Worm (Caenorhabditis elegans) whole organism, mixed stage, embryonic: Measurements from ENCODE around the gene C34C12.7.

Experiments
- M03D4.4 ChIP-seq: sonication (generic microtip); optimal IDR thresholded peaks from 2 replicates; lab custom pipeline; 2017; ENCODE audit warnings: mild to moderate bottlenecking, missing genetic modification characterization, missing compliant biosample characterization
- bed-3 ChIP-seq: fragments of 200-800 bp; sonication (Bioruptor generic); optimal IDR thresholded peaks from 3 replicates; lab custom pipeline; 2018; ENCODE audit warnings: mild to moderate bottlenecking, missing genetic modification characterization, moderate library complexity, missing compliant biosample characterization
- ceh-39 ChIP-seq: fragments of 150-350 bp; optimal IDR thresholded peaks from 2 replicates; lab custom pipeline; 2014; ENCODE audit warnings: missing biosample characterization, missing genetic modification characterization
- ceh-43 ChIP-seq: fragments of 200-800 bp; sonication (Bioruptor generic); optimal IDR thresholded peaks from 2 replicates; lab custom pipeline; 2018; ENCODE audit warnings: mild to moderate bottlenecking, missing genetic modification characterization, moderate library complexity, missing compliant biosample characterization
- ceh-83 ChIP-seq: fragments of 200-800 bp; sonication (Bioruptor generic); optimal IDR thresholded peaks from 2 replicates; lab custom pipeline; 2018; ENCODE audit warnings: mild to moderate bottlenecking, missing genetic modification characterization, missing compliant biosample characterization
- ces-1 ChIP-seq: fragments of 150-350 bp; optimal IDR thresholded peaks from 2 replicates; lab custom pipeline; 2014; ENCODE audit warnings: missing biosample characterization, missing genetic modification reagents, missing genetic modification characterization
- cnd-1 ChIP-seq: fragments of 200-800 bp; sonication (Bioruptor generic); optimal IDR thresholded peaks from 2 replicates; lab custom pipeline; 2018; ENCODE audit warnings: mild to moderate bottlenecking, missing genetic modification characterization, missing compliant biosample characterization
- drap-1 ChIP-seq: fragments of 200-800 bp; sonication (Bioruptor generic); optimal IDR thresholded peaks from 3 replicates; lab custom pipeline; 2018; ENCODE audit warnings: mild to moderate bottlenecking, missing genetic modification characterization, missing compliant biosample characterization
- elt-1 ChIP-seq: sonication (generic microtip); optimal IDR thresholded peaks from 2 replicates; lab custom pipeline; 2017; ENCODE audit warnings: missing genetic modification characterization, mild to moderate bottlenecking, missing compliant biosample characterization, antibody characterized with exemption, moderate library complexity, borderline replicate concordance; ENCODE audit not compliant: insufficient read depth
- elt-3 ChIP-seq: fragments of 150-350 bp; optimal IDR thresholded peaks from 2 replicates; lab custom pipeline; 2014; ENCODE audit warnings: missing biosample characterization, missing genetic modification characterization
- flh-1 ChIP-seq: fragments of 200-800 bp; sonication (Bioruptor generic); optimal IDR thresholded peaks from 2 replicates; lab custom pipeline; 2018; ENCODE audit warnings: mild to moderate bottlenecking, missing genetic modification characterization, moderate library complexity, missing compliant biosample characterization
- ham-2 ChIP-seq: fragments of 200-800 bp; sonication (Bioruptor generic); optimal IDR thresholded peaks from 2 replicates; lab custom pipeline; 2018; ENCODE audit warnings: mild to moderate bottlenecking, missing genetic modification characterization, missing compliant biosample characterization
- hlh-1 ChIP-seq: fragments of 150-350 bp; optimal IDR thresholded peaks from 2 replicates; lab custom pipeline; 2014; ENCODE audit warnings: missing biosample characterization, missing genetic modification reagents, missing genetic modification characterization
- lin-13 ChIP-seq: fragments of 150-350 bp; optimal IDR thresholded peaks from 2 replicates; lab custom pipeline; 2014; ENCODE audit warnings: missing biosample characterization, missing genetic modification characterization
- lin-32 ChIP-seq: fragments of 200-800 bp; sonication (Bioruptor generic); optimal IDR thresholded peaks from 2 replicates; lab custom pipeline; 2018; ENCODE audit warnings: mild to moderate bottlenecking, missing genetic modification characterization, missing compliant biosample characterization
- mab-5 ChIP-seq: fragments of 150-350 bp; optimal IDR thresholded peaks from 2 replicates; lab custom pipeline; 2014; ENCODE audit warnings: missing biosample characterization, missing genetic modification characterization
- mep-1 ChIP-seq: fragments of 150-350 bp; optimal IDR thresholded peaks from 2 replicates; lab custom pipeline; 2017; ENCODE audit warnings: missing biosample characterization, missing genetic modification reagents, missing genetic modification characterization, inconsistent platforms
- mls-2 ChIP-seq: sonication (generic microtip); optimal IDR thresholded peaks from 2 replicates; lab custom pipeline; 2016; ENCODE audit warnings: mild to moderate bottlenecking, missing genetic modification characterization, moderate library complexity, missing compliant biosample characterization
- nhr-12 ChIP-seq: fragments of 150-350 bp; optimal IDR thresholded peaks from 2 replicates; lab custom pipeline; 2014; ENCODE audit warnings: missing biosample characterization, missing genetic modification characterization
- nhr-2 ChIP-seq: fragments of 150-350 bp; optimal IDR thresholded peaks from 2 replicates; lab custom pipeline; 2014; ENCODE audit warnings: missing biosample characterization, missing genetic modification characterization
- nhr-237 ChIP-seq: fragments of 150-350 bp; optimal IDR thresholded peaks from 2 replicates; lab custom pipeline; 2014; ENCODE audit warnings: missing biosample characterization, missing genetic modification characterization
- nhr-28 ChIP-seq: fragments of 150-350 bp; optimal IDR thresholded peaks from 2 replicates; lab custom pipeline; 2014; ENCODE audit warnings: missing biosample characterization, missing genetic modification characterization
- pha-4 ChIP-seq: fragments of 150-350 bp; optimal IDR thresholded peaks from 2 replicates; lab custom pipeline; 2018; ENCODE audit warnings: missing biosample characterization, missing genetic modification reagents, missing genetic modification characterization
- sem-2 ChIP-seq: fragments of 200-800 bp; sonication (Bioruptor generic); optimal IDR thresholded peaks from 2 replicates; lab custom pipeline; 2018; ENCODE audit warnings: mild to moderate bottlenecking, missing genetic modification characterization, missing compliant biosample characterization
- snpc-4 ChIP-seq: fragments of 150-350 bp; optimal IDR thresholded peaks from 2 replicates; lab custom pipeline; 2014; ENCODE audit warnings: missing biosample characterization, missing genetic modification characterization
- sptf-1 ChIP-seq: sonication (generic microtip); optimal IDR thresholded peaks from 2 replicates; lab custom pipeline; 2017; ENCODE audit warnings: mild to moderate bottlenecking, missing genetic modification characterization, moderate library complexity, missing compliant biosample characterization
- tbx-8 ChIP-seq: fragments of 200-800 bp; sonication (Bioruptor generic); optimal IDR thresholded peaks from 2 replicates; lab custom pipeline; 2018; ENCODE audit warnings: mild to moderate bottlenecking, missing genetic modification characterization, moderate library complexity, missing compliant biosample characterization
- unc-120 ChIP-seq: sonication (generic microtip); optimal IDR thresholded peaks from 2 replicates; lab custom pipeline; 2017; ENCODE audit warnings: missing genetic modification characterization, missing compliant biosample characterization; ENCODE audit not compliant: poor library complexity, severe bottlenecking
- unc-39 ChIP-seq: fragments of 150-350 bp; optimal IDR thresholded peaks from 2 replicates; lab custom pipeline; 2014; ENCODE audit warnings: missing biosample characterization, missing genetic modification characterization
- unc-62 ChIP-seq: fragments of 150-350 bp; optimal IDR thresholded peaks from 2 replicates; lab custom pipeline; 2014; ENCODE audit warnings: missing biosample characterization, missing genetic modification reagents, missing genetic modification characterization
- ztf-11 ChIP-seq: fragments of 150-350 bp; optimal IDR thresholded peaks from 2 replicates; lab custom pipeline; 2014; ENCODE audit warnings: missing biosample characterization, missing genetic modification characterization

Gene C34C12.7

DNA sequence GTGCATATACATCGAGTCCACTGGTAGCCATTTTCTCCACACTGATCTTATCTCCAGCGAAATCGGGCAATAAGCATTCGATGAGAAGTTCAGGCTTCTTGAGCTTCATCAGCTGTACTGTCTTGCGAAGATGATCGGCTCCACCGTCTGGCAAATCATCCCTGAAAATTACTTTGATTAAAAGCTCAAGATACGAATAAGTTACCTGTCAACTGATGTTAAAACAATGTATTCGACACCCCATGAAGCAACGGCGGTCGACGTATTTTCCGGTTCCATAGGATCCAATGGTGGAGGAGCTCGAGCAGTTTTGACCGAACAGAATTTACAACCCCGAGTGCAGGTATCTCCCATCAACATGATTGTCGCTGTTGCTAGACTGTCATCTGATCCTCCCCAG is 16.1 kb upstream of the C34C12.7 start:
- no peak for TF ChIP-seq lin-32 (GFP tag; lab: Kevin White, UChicago)
- TF ChIP-seq unc-62 (GFP tag; lab: Kevin White, UChicago) = no peak
- no peak for TF ChIP-seq hlh-1 (tag; lab: Kevin White, UChicago)
- TF ChIP-seq cnd-1 = no peak
- TF ChIP-seq unc-120 = no peak
- no peak for TF ChIP-seq elt-1 (tag; lab: Kevin White, UChicago)
- TF ChIP-seq pha-4 = no peak
- TF ChIP-seq mls-2 = no peak
- no peak for TF ChIP-seq snpc-4 (tag; lab: Kevin White, UChicago)
- no peak for TF ChIP-seq mep-1 (tag; lab: Kevin White, UChicago)
- TF ChIP-seq nhr-2 (tag; lab: Kevin White, UChicago) = no peak
- TF ChIP-seq unc-39 (tag; lab: Kevin White, UChicago) = no peak
- TF ChIP-seq ztf-11 = no peak
- no peak for TF ChIP-seq nhr-28 (tag; lab: Kevin White, UChicago)

DNA sequence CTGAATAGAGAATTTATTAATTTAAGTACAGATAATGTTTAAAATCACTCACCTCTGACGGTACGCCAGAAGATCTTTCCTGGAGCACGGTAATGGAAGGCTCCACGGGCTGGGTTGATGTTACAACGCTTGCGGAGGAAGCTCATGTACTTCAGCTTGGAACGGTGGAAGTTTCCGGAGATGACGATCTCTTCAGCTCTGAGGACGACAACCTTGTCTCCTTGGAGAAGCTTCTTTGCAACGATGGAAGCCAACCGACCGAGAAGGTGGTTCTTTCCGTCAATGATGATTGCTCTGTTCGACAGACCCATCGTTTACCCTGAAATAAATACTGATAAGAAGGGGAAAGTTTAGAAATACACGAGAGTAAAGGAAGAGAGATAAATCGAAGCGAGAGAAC is 15.1 kb upstream of the C34C12.7 start, which contains the start of gene rpl-16:
rpl-16 (minus strand) TSS at position 319 of the 400 bp plus-strand sequence.
- TF ChIP-seq mep-1 (tag; lab: Kevin White, UChicago) (no peak), ceh-39 (tag; lab: Kevin White, UChicago) (no peak), sptf-1 (tag; lab: Kevin White, UChicago) (no peak), mls-2 (no peak), unc-120 (no peak), elt-3 (tag; lab: Kevin White, UChicago) (no peak), nhr-237 (tag; lab: Kevin White, UChicago) (no peak), drap-1 (GFP tag; lab: Kevin White, UChicago) (no peak), ztf-11 (no peak), snpc-4 (tag; lab: Kevin White, UChicago) (no peak)
- TF ChIP-seq, all 35 proteins: peak for 0

DNA sequence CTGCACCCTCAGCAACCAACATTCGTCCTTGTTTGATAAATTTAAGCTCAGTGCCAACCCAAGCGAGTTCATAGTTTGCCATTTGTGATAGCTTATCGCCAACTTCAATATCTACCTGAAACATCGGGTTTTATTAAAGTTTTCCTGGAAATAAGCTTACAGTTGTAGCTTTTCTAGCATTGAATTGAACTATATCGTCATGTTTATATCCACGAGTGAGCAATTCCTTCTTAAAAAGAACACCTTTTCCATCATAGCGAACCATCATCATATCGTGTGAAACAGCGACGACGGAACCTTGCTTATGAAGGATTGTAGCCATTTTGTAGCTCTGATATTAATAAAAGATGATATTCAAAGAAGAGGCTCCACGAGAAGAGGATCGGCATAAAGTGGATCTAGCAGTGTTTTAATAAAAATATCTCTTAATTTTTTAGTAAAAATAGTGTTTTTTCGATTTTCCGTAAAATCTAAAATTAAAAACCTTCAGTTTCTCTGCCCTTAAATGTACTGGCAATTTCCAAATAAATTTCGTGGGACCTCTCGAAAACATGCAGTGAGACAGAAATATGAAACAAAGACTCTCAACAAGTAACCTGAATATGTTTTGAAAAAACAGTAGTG is 14.2 kb upstream of the C34C12.7 start, which contains the start of gene M01F1.8:
M01F1.8 (minus strand) TSS at position 335 of the 624 bp plus-strand sequence.
- no peak for TF ChIP-seq cnd-1
- no peak for TF ChIP-seq drap-1 (GFP tag; lab: Kevin White, UChicago)
- TF ChIP-seq mls-2 = no peak
- no peak for TF ChIP-seq lin-13 (tag; lab: Kevin White, UChicago)
- TF ChIP-seq pha-4 = no peak
- no peak for TF ChIP-seq nhr-237 (tag; lab: Kevin White, UChicago)
- TF ChIP-seq snpc-4 (tag; lab: Kevin White, UChicago) = no peak
- no peak for TF ChIP-seq elt-1 (tag; lab: Kevin White, UChicago)
- TF ChIP-seq elt-3 (tag; lab: Kevin White, UChicago) = no peak
- no peak for TF ChIP-seq flh-1 (GFP tag; lab: Kevin White, UChicago)
- no peak for TF ChIP-seq unc-62 (GFP tag; lab: Kevin White, UChicago)
- no peak for TF ChIP-seq ztf-11
- no peak for TF ChIP-seq unc-39 (tag; lab: Kevin White, UChicago)
- TF ChIP-seq hlh-1 (tag; lab: Kevin White, UChicago) = no peak
- no peak for TF ChIP-seq mab-5 (tag; lab: Kevin White, UChicago)
- no peak for TF ChIP-seq M03D4.4 (tag; lab: Kevin White, UChicago)
- no peak for TF ChIP-seq sem-2 (GFP tag; lab: Kevin White, UChicago)
- no peak for TF ChIP-seq ham-2 (GFP tag; lab: Kevin White, UChicago)
- TF ChIP-seq nhr-12 (tag; lab: Kevin White, UChicago) = no peak
- no peak for TF ChIP-seq bed-3 (GFP tag; lab: Kevin White, UChicago)
- TF ChIP-seq, all 35 proteins: peak for 0

DNA sequence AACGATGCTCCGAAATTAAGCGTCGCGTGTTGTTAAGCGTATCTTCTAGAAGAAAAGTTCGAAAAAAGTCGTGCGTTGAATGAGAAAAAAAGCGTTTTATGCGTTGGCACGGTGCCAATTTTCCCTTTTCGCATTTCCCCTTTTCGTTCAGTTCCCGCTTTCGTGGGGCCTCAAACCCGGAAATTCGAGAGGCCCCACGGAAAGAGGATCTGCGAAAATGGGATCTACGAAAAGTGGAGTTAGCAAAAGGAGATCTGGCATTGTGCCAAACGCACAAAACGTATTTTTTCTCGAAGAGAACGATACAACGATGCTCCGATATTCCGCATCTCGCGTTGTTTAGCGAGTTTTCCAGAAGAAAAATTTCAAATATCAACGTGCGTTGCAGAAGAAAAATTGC is 11.7 kb upstream of the C34C12.7 start:
- TF ChIP-seq mls-2 = peak; percentile 98
- no peak for TF ChIP-seq pha-4
- no peak for TF ChIP-seq elt-3 (tag; lab: Kevin White, UChicago)
- TF ChIP-seq lin-32 (GFP tag; lab: Kevin White, UChicago) = peak; percentile 97
- peak; percentile 98 for TF ChIP-seq cnd-1
- TF ChIP-seq ceh-43 = peak; percentile 81
- TF ChIP-seq mep-1 (tag; lab: Kevin White, UChicago) = peak; percentile 62
- peak; percentile 97 for TF ChIP-seq sptf-1 (tag; lab: Kevin White, UChicago)
- peak; percentile 29 for TF ChIP-seq lin-13 (tag; lab: Kevin White, UChicago)
- TF ChIP-seq bed-3 (GFP tag; lab: Kevin White, UChicago) = peak; percentile 94
- TF ChIP-seq drap-1 (GFP tag; lab: Kevin White, UChicago) = peak; percentile 95
- peak; percentile 85 for TF ChIP-seq ham-2 (GFP tag; lab: Kevin White, UChicago)
- TF ChIP-seq ces-1 (GFP tag; lab: Kevin White, UChicago) = peak; percentile 46
- TF ChIP-seq flh-1 (GFP tag; lab: Kevin White, UChicago) = peak; percentile 69
- peak; percentile 91 for TF ChIP-seq sem-2 (GFP tag; lab: Kevin White, UChicago)
- TF ChIP-seq unc-120 = peak; percentile 71
- TF ChIP-seq ceh-39 (tag; lab: Kevin White, UChicago) = no peak
- no peak for TF ChIP-seq ztf-11
- TF ChIP-seq tbx-8 (GFP tag; lab: Kevin White, UChicago) = peak; percentile 100
- no peak for TF ChIP-seq mab-5 (tag; lab: Kevin White, UChicago)
- TF ChIP-seq M03D4.4 (tag; lab: Kevin White, UChicago) = peak; percentile 92
- TF ChIP-seq unc-39 (tag; lab: Kevin White, UChicago) = no peak
- peak; percentile 96 for TF ChIP-seq ceh-83
- TF ChIP-seq nhr-237 (tag; lab: Kevin White, UChicago) = no peak
- no peak for TF ChIP-seq nhr-2 (tag; lab: Kevin White, UChicago)
